Worm (Caenorhabditis elegans): Measurements from ENCODE around the gene F59A6.12.

The F59A6.12 gene

DNA sequence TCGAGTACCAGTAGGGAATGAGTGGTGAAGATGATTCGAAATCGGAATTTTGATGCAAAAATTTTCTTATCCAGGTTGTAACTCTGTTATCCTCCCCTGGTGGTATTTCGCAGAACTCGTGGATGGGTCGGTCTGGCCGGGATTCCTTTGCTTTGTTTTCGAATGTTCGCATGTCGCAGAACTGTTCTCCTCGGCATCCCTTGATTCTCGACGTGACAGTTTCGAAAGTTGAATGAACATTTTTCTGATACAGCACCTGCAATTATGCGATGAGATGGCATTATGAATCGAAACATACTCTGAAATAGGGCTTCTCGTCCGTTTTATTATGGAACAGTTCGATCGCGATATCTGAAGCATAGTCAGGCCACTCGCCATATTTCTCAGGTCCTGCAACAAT, 44.4 kb upstream of the F59A6.12 start:
- TF ChIP-seq nhr-19 (GFP tag; conservative IDR thresholded peaks at IDR 0.05) (no peak), ztf-11 (tag; optimal IDR thresholded peaks at IDR 0.05) (no peak), lir-3 (tag; optimal IDR thresholded peaks at IDR 0.05; ENCODE audit: poor library complexity) (no peak), jun-1 (tag; optimal IDR thresholded peaks at IDR 0.05) (no peak), nhr-77 (tag; optimal IDR thresholded peaks at IDR 0.05) (peak; percentile 7), lsy-2 (tag; optimal IDR thresholded peaks at IDR 0.05) (peak in 1 of 2 experiments; percentile 2), aha-1 (tag; optimal IDR thresholded peaks at IDR 0.05) (no peak), dsc-1 (tag; optimal IDR thresholded peaks at IDR 0.05) (peak; percentile 0), efl-1 (optimal IDR thresholded peaks at IDR 0.05) (no peak), efl-1 (GFP tag; optimal IDR thresholded peaks at IDR 0.05 in 1 of 2) (peak in 1 of 2 experiments; percentile 92), nhr-85 (tag) (peak; percentile 47), sptf-1 (tag; optimal IDR thresholded peaks at IDR 0.05) (no peak)

DNA sequence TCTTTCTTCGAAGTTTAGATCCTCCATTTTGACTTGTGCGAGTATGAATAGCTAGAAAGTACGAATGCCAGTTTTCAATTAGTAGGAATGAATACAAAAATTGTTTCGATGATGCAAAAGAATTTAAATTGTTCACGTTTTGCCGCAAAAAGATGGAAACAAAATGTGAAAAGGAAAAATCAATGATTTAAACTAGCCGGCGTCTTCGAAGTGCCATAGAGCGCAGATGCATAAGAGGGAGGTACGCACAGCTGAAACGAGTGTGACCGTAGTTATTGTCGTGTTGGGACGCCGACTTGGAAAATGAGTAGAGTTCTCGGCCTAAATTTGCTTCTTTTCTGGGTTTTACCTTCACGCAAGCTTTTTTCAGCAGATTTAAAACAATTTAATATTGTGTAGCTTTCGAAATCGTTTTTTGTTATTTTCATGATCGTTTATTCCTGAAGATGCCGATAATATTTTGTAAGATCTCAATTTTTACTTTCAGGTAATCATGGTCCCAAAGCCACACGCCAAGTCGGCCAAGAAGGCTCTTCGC, 43.3 kb upstream of the F59A6.12 start, which contains the start of the genes ify-1 and rpl-22:
Gene ify-1, minus strand, starts transcription at position 51 of the 538 bp plus-strand sequence.
Gene rpl-22, plus strand, starts transcription at position 488 of the 538 bp plus-strand sequence.
- TF ChIP-seq aha-1 (tag; optimal IDR thresholded peaks at IDR 0.05): peak; percentile 36
- peak; percentile 70 for TF ChIP-seq ama-1 (optimal IDR thresholded peaks at IDR 0.05)
- no peak for TF ChIP-seq sptf-1 (tag; optimal IDR thresholded peaks at IDR 0.05)
- no peak for TF ChIP-seq unc-30 (tag; optimal IDR thresholded peaks at IDR 0.05)
- peak in 1 of 2 experiments; percentile 78 for TF ChIP-seq ztf-11 (tag; optimal IDR thresholded peaks at IDR 0.05)
- peak; percentile 98 for TF ChIP-seq snu-23 (GFP tag; optimal IDR thresholded peaks at IDR 0.05)
- TF ChIP-seq pag-3 (tag; optimal IDR thresholded peaks at IDR 0.05; ENCODE audit: borderline replicate concordance, insufficient read depth): no peak
- TF ChIP-seq isw-1 (GFP tag; IDR thresholded peaks at IDR 0.05): peak; percentile 93
- peak; percentile 92 for TF ChIP-seq nhr-90 (tag; optimal IDR thresholded peaks at IDR 0.05; ENCODE audit: poor library complexity)
- TF ChIP-seq skn-1 (tag; optimal IDR thresholded peaks at IDR 0.05): peak; percentile 95
- no peak for TF ChIP-seq tlp-1 (tag; optimal IDR thresholded peaks at IDR 0.05)
- TF ChIP-seq lsy-2 (tag; optimal IDR thresholded peaks at IDR 0.05): peak; percentile 99 to 100
- peak; percentile 78 for TF ChIP-seq zip-4 (GFP tag; optimal IDR thresholded peaks at IDR 0.05)
- TF ChIP-seq fkh-8 (tag; optimal IDR thresholded peaks at IDR 0.05): peak; percentile 90
- TF ChIP-seq mab-9 (GFP tag; IDR thresholded peaks at IDR 0.05): peak; percentile 53; the same call in 1 of the 2 replicates
- no peak for TF ChIP-seq ceh-63 (GFP tag; optimal IDR thresholded peaks at IDR 0.05)
- TF ChIP-seq lir-3 (tag; optimal IDR thresholded peaks at IDR 0.05; ENCODE audit: poor library complexity): peak; percentile 81
- TF ChIP-seq nhr-84 (tag; optimal IDR thresholded peaks at IDR 0.05): no peak
- peak; percentile 97 for TF ChIP-seq nhr-20 (tag; optimal IDR thresholded peaks at IDR 0.05)
- TF ChIP-seq egl-13 (tag; optimal IDR thresholded peaks at IDR 0.05): peak; percentile 69
- peak; percentile 75 for TF ChIP-seq hpl-2 (GFP tag; optimal IDR thresholded peaks at IDR 0.05)
- peak; percentile 87 for TF ChIP-seq blmp-1 (tag; optimal IDR thresholded peaks at IDR 0.05)
- no peak for TF ChIP-seq nhr-12 (tag; optimal IDR thresholded peaks at IDR 0.05)
- peak; percentile 98 for TF ChIP-seq C16A3.4 (tag; optimal IDR thresholded peaks at IDR 0.05)
- TF ChIP-seq irx-1 (tag; optimal IDR thresholded peaks at IDR 0.05): peak; percentile 85
- TF ChIP-seq F16B12.6 (tag; optimal IDR thresholded peaks at IDR 0.05): peak; percentile 75
- TF ChIP-seq nhr-11 (tag; optimal IDR thresholded peaks at IDR 0.05): peak; percentile 72
- TF ChIP-seq pqm-1 (tag; optimal IDR thresholded peaks at IDR 0.05): no peak
- peak; percentile 92 for TF ChIP-seq lin-14 (GFP tag; optimal IDR thresholded peaks at IDR 0.05)
- TF ChIP-seq nhr-76 (tag; optimal IDR thresholded peaks at IDR 0.05): no peak
- TF ChIP-seq sox-4 (tag; optimal IDR thresholded peaks at IDR 0.05): peak; percentile 48
- TF ChIP-seq nhr-71 (tag; optimal IDR thresholded peaks at IDR 0.05): peak; percentile 96
- peak; percentile 93 for TF ChIP-seq swsn-7 (tag; optimal IDR thresholded peaks at IDR 0.05)
- peak; percentile 93 for TF ChIP-seq nhr-19 (GFP tag; conservative IDR thresholded peaks at IDR 0.05)
- TF ChIP-seq ces-1 (GFP tag; optimal IDR thresholded peaks at IDR 0.05): no peak
- TF ChIP-seq grh-1 (GFP tag; IDR thresholded peaks at IDR 0.05): peak; percentile 92
- peak; percentile 51 for TF ChIP-seq sup-37 (GFP tag; optimal IDR thresholded peaks at IDR 0.05)
- TF ChIP-seq jun-1 (tag; optimal IDR thresholded peaks at IDR 0.05): peak; percentile 89
- no peak for TF ChIP-seq unc-98 (GFP tag; IDR thresholded peaks at IDR 0.05)
- peak; percentile 87 for TF ChIP-seq fkh-10 (GFP tag; optimal IDR thresholded peaks at IDR 0.05)
- TF ChIP-seq mef-2 (tag; optimal IDR thresholded peaks at IDR 0.05): peak; percentile 17
- TF ChIP-seq xbp-1 (tag; optimal IDR thresholded peaks at IDR 0.05): peak; percentile 93
- TF ChIP-seq unc-86 (tag; optimal IDR thresholded peaks at IDR 0.05): peak; percentile 88
- TF ChIP-seq nhr-237 (tag; optimal IDR thresholded peaks at IDR 0.05): peak; percentile 77
- peak; percentile 95 for TF ChIP-seq nhr-77 (tag; optimal IDR thresholded peaks at IDR 0.05)
- peak; percentile 99 for TF ChIP-seq elt-2 (tag; optimal IDR thresholded peaks at IDR 0.05)
- TF ChIP-seq aly-2 (tag; optimal IDR thresholded peaks at IDR 0.05): peak; percentile 69

Data from whole organism, L1 larva.